Worm (Caenorhabditis elegans): Measurements from ENCODE around the gene xbp-1.

xbp-1 gene

ce11 chrIII:4223668-4224127 lies 30.1 kb downstream of the xbp-1 start (continued):
- TF ChIP-seq C08G9.2 (tag; optimal IDR thresholded peaks at IDR 0.05), result peak; percentile 49
- peak; percentile 61 for TF ChIP-seq ref-2 (tag; optimal IDR thresholded peaks at IDR 0.05)
- peak; percentile 32 for TF ChIP-seq sdc-2 (tag; optimal IDR thresholded peaks at IDR 0.05)
- peak; percentile 14 for TF ChIP-seq pat-9 (tag; optimal IDR thresholded peaks at IDR 0.05)
- no peak for TF ChIP-seq fkh-10 (GFP tag; optimal IDR thresholded peaks at IDR 0.05)
- no peak for TF ChIP-seq K02D7.2 (tag; optimal IDR thresholded peaks at IDR 0.05)
- peak; percentile 66 for TF ChIP-seq rnt-1 (tag; optimal IDR thresholded peaks at IDR 0.05)
- peak; percentile 43 for TF ChIP-seq fkh-6 (tag; optimal IDR thresholded peaks at IDR 0.05)
- TF ChIP-seq unc-55 (GFP tag; optimal IDR thresholded peaks at IDR 0.05), result peak; percentile 86
- peak; percentile 55 for TF ChIP-seq pqm-1 (tag; optimal IDR thresholded peaks at IDR 0.05)
- TF ChIP-seq ama-1 (optimal IDR thresholded peaks at IDR 0.05), result no peak
- TF ChIP-seq Y22D7AL.16 (tag; optimal IDR thresholded peaks at IDR 0.05), result no peak
- TF ChIP-seq zip-5 (tag; optimal IDR thresholded peaks at IDR 0.05), result no peak
- TF ChIP-seq ceh-19 (GFP tag; optimal IDR thresholded peaks at IDR 0.05), result peak; percentile 35
- no peak for TF ChIP-seq pax-1 (tag; optimal IDR thresholded peaks at IDR 0.05)
- TF ChIP-seq gmeb-2 (tag; optimal IDR thresholded peaks at IDR 0.05), result no peak
- no peak for TF ChIP-seq ceh-30 (tag; optimal IDR thresholded peaks at IDR 0.05)
- TF ChIP-seq ceh-2 (tag; optimal IDR thresholded peaks at IDR 0.05), result peak; percentile 31
- peak; percentile 98 for TF ChIP-seq ceh-18 (tag; optimal IDR thresholded peaks at IDR 0.05)
- peak; percentile 85 for TF ChIP-seq ceh-14 (tag; optimal IDR thresholded peaks at IDR 0.05)
- peak; percentile 8 for TF ChIP-seq lim-6 (tag; optimal IDR thresholded peaks at IDR 0.05)
- no peak for TF ChIP-seq ceh-6 (GFP tag; optimal IDR thresholded peaks at IDR 0.05)
- TF ChIP-seq eyg-1 (tag; optimal IDR thresholded peaks at IDR 0.05), result no peak
- TF ChIP-seq unc-86 (tag; optimal IDR thresholded peaks at IDR 0.05), result no peak
- TF ChIP-seq pros-1 (tag; optimal IDR thresholded peaks at IDR 0.05), result peak; percentile 84
- TF ChIP-seq ets-4 (tag; optimal IDR thresholded peaks at IDR 0.05), result peak; percentile 57
- peak; percentile 21 for TF ChIP-seq pag-3 (tag; optimal IDR thresholded peaks at IDR 0.05; ENCODE audit: borderline replicate concordance)

- TF ChIP-seq K02D7.2 (tag; optimal IDR thresholded peaks at IDR 0.05), result no peak
- TF ChIP-seq pqm-1 (tag; optimal IDR thresholded peaks at IDR 0.05), result no peak
- no peak for TF ChIP-seq zip-5 (tag; optimal IDR thresholded peaks at IDR 0.05)
- no peak for TF ChIP-seq hlh-15 (tag; optimal IDR thresholded peaks at IDR 0.05)
- no peak for TF ChIP-seq sdc-2 (tag; optimal IDR thresholded peaks at IDR 0.05)
- TF ChIP-seq madf-2 (tag; optimal IDR thresholded peaks at IDR 0.05), result no peak
- TF ChIP-seq fkh-10 (GFP tag; optimal IDR thresholded peaks at IDR 0.05), result no peak
- no peak for TF ChIP-seq elt-4 (tag; optimal IDR thresholded peaks at IDR 0.05)
- no peak for TF ChIP-seq tbx-7 (tag; optimal IDR thresholded peaks at IDR 0.05)
- TF ChIP-seq fax-1 (tag; optimal IDR thresholded peaks at IDR 0.05), result no peak
- TF ChIP-seq F13H6.1 (tag; optimal IDR thresholded peaks at IDR 0.05), result no peak
- TF ChIP-seq Y22D7AL.16 (tag; optimal IDR thresholded peaks at IDR 0.05), result no peak
Observed at ce11 chrIII:4224722-4225121, 31.1 kb downstream of the xbp-1 start.

- TF ChIP-seq nhr-11 (tag; optimal IDR thresholded peaks at IDR 0.05) (no peak), fkh-10 (GFP tag; optimal IDR thresholded peaks at IDR 0.05) (no peak), K09A11.1 (tag; optimal IDR thresholded peaks at IDR 0.05; ENCODE audit: insufficient read depth) (no peak), elt-2 (tag; optimal IDR thresholded peaks at IDR 0.05) (no peak), ceh-18 (tag; optimal IDR thresholded peaks at IDR 0.05) (no peak), nhr-232 (tag; optimal IDR thresholded peaks at IDR 0.05) (no peak), hlh-15 (tag; optimal IDR thresholded peaks at IDR 0.05) (no peak), madf-2 (tag; optimal IDR thresholded peaks at IDR 0.05) (no peak), che-1 (tag; optimal IDR thresholded peaks at IDR 0.05) (no peak), dve-1 (tag; optimal IDR thresholded peaks at IDR 0.05) (no peak), ceh-45 (GFP tag; IDR thresholded peaks at IDR 0.05) (no peak), hlh-8 (tag; optimal IDR thresholded peaks at IDR 0.05) (no peak), pat-9 (tag; optimal IDR thresholded peaks at IDR 0.05) (no peak), unc-55 (GFP tag; optimal IDR thresholded peaks at IDR 0.05) (no peak)
Observed at ce11 chrIII:4227363-4227762, 33.8 kb downstream of the xbp-1 start.
